Fruit fly (Drosophila melanogaster) whole organism, embryonic: ENCODE results near the gene CG7810.

Experiments used
- Atf6 ChIP-seq: fragments of 200-800 bp; sonication (Bioruptor generic); IDR thresholded peaks from 2 replicates; pipeline ENCODE4 v1.3.6; 2022; ENCODE audit warnings: missing biosample characterization, missing genetic modification characterization
- Blimp-1 ChIP-seq: fragments of 200-800 bp; sonication (Bioruptor generic); optimal IDR thresholded peaks from 3 replicates; lab custom pipeline; 2018; ENCODE audit warnings: missing biosample characterization, missing genetic modification characterization, mild to moderate bottlenecking, moderate library complexity, missing genetic modification reagents
- CG10321 ChIP-seq: fragments of 200-800 bp; sonication (Bioruptor generic); IDR thresholded peaks from 2 replicates; pipeline ENCODE4 v1.3.6; 2022; ENCODE audit warnings: missing biosample characterization, missing genetic modification characterization
- CG10959 ChIP-seq: fragments of 200-800 bp; sonication (Bioruptor generic); IDR thresholded peaks from 2 replicates; pipeline ENCODE4 v1.3.6; 2022; ENCODE audit warnings: missing biosample characterization, missing genetic modification characterization
- CG11504 ChIP-seq: fragments of 200-800 bp; sonication (Bioruptor generic); optimal IDR thresholded peaks from 3 replicates; lab custom pipeline; 2019; ENCODE audit warnings: missing biosample characterization, mild to moderate bottlenecking, missing genetic modification characterization, moderate library complexity
- CG15514 ChIP-seq: fragments of 200-800 bp; sonication (Bioruptor generic); optimal IDR thresholded peaks from 3 replicates; lab custom pipeline; 2017; ENCODE audit warnings: missing biosample characterization, missing genetic modification characterization, mild to moderate bottlenecking, moderate library complexity, missing genetic modification reagents
- CG1603 ChIP-seq: fragments of 200-800 bp; sonication (Bioruptor generic); optimal IDR thresholded peaks from 2 replicates; lab custom pipeline; 2019; ENCODE audit warnings: missing biosample characterization, mild to moderate bottlenecking, missing genetic modification characterization, moderate library complexity
- CG17385 ChIP-seq: fragments of 200-800 bp; sonication (Bioruptor generic); optimal IDR thresholded peaks from 3 replicates; lab custom pipeline; 2018; ENCODE audit warnings: missing biosample characterization, mild to moderate bottlenecking, missing genetic modification characterization
- CG30020 ChIP-seq: fragments of 200-800 bp; optimal IDR thresholded peaks from 2 replicates; lab custom pipeline; 2019; ENCODE audit warnings: missing biosample characterization, mild to moderate bottlenecking, missing genetic modification characterization, moderate library complexity
- CG31441 ChIP-seq: fragments of 200-800 bp; sonication (Bioruptor generic); IDR thresholded peaks from 2 replicates; pipeline ENCODE4 v1.3.6; 2022; ENCODE audit warnings: missing biosample characterization, missing genetic modification characterization
- CG3163 ChIP-seq: fragments of 200-800 bp; sonication (Bioruptor generic); optimal IDR thresholded peaks from 3 replicates; lab custom pipeline; 2016; ENCODE audit warnings: missing biosample characterization, missing genetic modification characterization
- CG34376 ChIP-seq: fragments of 200-800 bp; sonication (Bioruptor generic); optimal IDR thresholded peaks from 2 replicates; lab custom pipeline; 2018; ENCODE audit warnings: missing biosample characterization, mild to moderate bottlenecking, missing genetic modification characterization
- CG8478 ChIP-seq: fragments of >200 bp; optimal IDR thresholded peaks from 2 replicates; lab custom pipeline; 2018
- CG9727 ChIP-seq: fragments of 200-800 bp; sonication (Bioruptor generic); optimal IDR thresholded peaks from 3 replicates; lab custom pipeline; 2017; ENCODE audit warnings: missing biosample characterization, mild to moderate bottlenecking, missing genetic modification characterization
- Dfd ChIP-seq, 2 experiments: fragments of >200 bp; optimal IDR thresholded peaks; 2 replicates each; lab custom pipeline; 2017; ENCODE audit warnings: missing biosample characterization in 2 of 2, missing genetic modification characterization in 2 of 2
- ERR ChIP-seq: fragments of 200-800 bp; sonication (Bioruptor generic); optimal IDR thresholded peaks from 2 replicates; lab custom pipeline; 2016; ENCODE audit warnings: missing biosample characterization, missing genetic modification characterization
- Elba2 ChIP-seq: fragments of 200-800 bp; sonication (Bioruptor generic); optimal IDR thresholded peaks from 3 replicates; lab custom pipeline; 2016; ENCODE audit warnings: missing biosample characterization, missing genetic modification characterization
- Ets65A ChIP-seq: fragments of 200-800 bp; sonication (Bioruptor generic); peaks from one replicate; lab custom pipeline; 2016; ENCODE audit warnings: missing biosample characterization, missing genetic modification characterization
- Gug ChIP-seq: fragments of 200-800 bp; sonication (Bioruptor generic); IDR thresholded peaks from 4 replicates; pipeline ENCODE4 v1.3.6; 2022; ENCODE audit warnings: missing biosample characterization, missing genetic modification characterization
- HLHmδ ChIP-seq: fragments of 200-800 bp; sonication (Bioruptor generic); optimal IDR thresholded peaks from 2 replicates; lab custom pipeline; 2018; ENCODE audit warnings: missing biosample characterization, mild to moderate bottlenecking, missing genetic modification characterization, moderate library complexity
- Hr3 ChIP-seq: fragments of 200-800 bp; sonication (Bioruptor generic); optimal IDR thresholded peaks from 3 replicates; lab custom pipeline; 2016; ENCODE audit warnings: missing biosample characterization, missing genetic modification characterization
- MTF-1 ChIP-seq: fragments of 200-800 bp; sonication (Bioruptor generic); optimal IDR thresholded peaks from 2 replicates; lab custom pipeline; 2018; ENCODE audit warnings: missing biosample characterization, mild to moderate bottlenecking, missing genetic modification characterization, borderline replicate concordance
- NK7.1 ChIP-seq: fragments of 200-800 bp; sonication (Bioruptor generic); optimal IDR thresholded peaks from 3 replicates; lab custom pipeline; 2016; ENCODE audit warnings: missing biosample characterization, missing genetic modification characterization
- Nf-YB ChIP-seq: fragments of 200-800 bp; sonication (Bioruptor generic); optimal IDR thresholded peaks from 3 replicates; lab custom pipeline; 2019; ENCODE audit warnings: missing biosample characterization, mild to moderate bottlenecking, missing genetic modification characterization, moderate library complexity
- Side ChIP-seq: fragments of 200-800 bp; sonication (Bioruptor generic); optimal IDR thresholded peaks from 2 replicates; lab custom pipeline; 2016; ENCODE audit warnings: missing biosample characterization, missing genetic modification characterization
- Usf ChIP-seq: fragments of 200-800 bp; sonication (Bioruptor generic); optimal IDR thresholded peaks from 2 replicates; lab custom pipeline; 2017; ENCODE audit warnings: missing genotype, missing biosample characterization, missing genetic modification characterization
- ash1 ChIP-seq: fragments of 200-800 bp; sonication (Bioruptor generic); optimal IDR thresholded peaks from 2 replicates; lab custom pipeline; 2018; ENCODE audit warnings: missing biosample characterization, mild to moderate bottlenecking, missing genetic modification characterization
- bowl ChIP-seq: fragments of 200-800 bp; sonication (Bioruptor generic); IDR thresholded peaks from 2 replicates; pipeline ENCODE4 v1.3.6; 2022; ENCODE audit warnings: missing biosample characterization, missing genetic modification characterization
- caup ChIP-seq: fragments of 200-800 bp; sonication (Bioruptor generic); optimal IDR thresholded peaks from 3 replicates; lab custom pipeline; 2017; ENCODE audit warnings: missing biosample characterization, mild to moderate bottlenecking, missing genetic modification characterization, moderate library complexity; ENCODE audit not compliant: severe bottlenecking
- crc ChIP-seq: fragments of 200-800 bp; sonication (Bioruptor generic); optimal IDR thresholded peaks from 2 replicates; lab custom pipeline; 2016; ENCODE audit warnings: missing biosample characterization, missing genetic modification characterization
- cwo ChIP-seq: fragments of 200-800 bp; sonication (Bioruptor generic); optimal IDR thresholded peaks from 3 replicates; lab custom pipeline; 2017; ENCODE audit warnings: missing biosample characterization, missing genetic modification characterization, mild to moderate bottlenecking, moderate library complexity, missing genetic modification reagents
- dimm ChIP-seq: fragments of 200-800 bp; sonication (Bioruptor generic); IDR thresholded peaks from 2 replicates; pipeline ENCODE4 v1.3.6; 2022; ENCODE audit warnings: missing biosample characterization, missing genetic modification characterization
- en ChIP-seq: fragments of 200-800 bp; sonication (Bioruptor generic); optimal IDR thresholded peaks from 2 replicates; lab custom pipeline; 2016; ENCODE audit warnings: missing biosample characterization, missing genetic modification characterization
- fd64A ChIP-seq: fragments of 200-800 bp; sonication (Bioruptor generic); optimal IDR thresholded peaks from 3 replicates; lab custom pipeline; 2018; ENCODE audit warnings: missing biosample characterization, mild to moderate bottlenecking, missing genetic modification characterization
- gro ChIP-seq: fragments of 200-800 bp; sonication (Bioruptor generic); optimal IDR thresholded peaks from 2 replicates; lab custom pipeline; 2016; ENCODE audit warnings: missing biosample characterization, missing genetic modification characterization
- jing ChIP-seq: fragments of 200-800 bp; sonication (Bioruptor generic); optimal IDR thresholded peaks from 2 replicates; lab custom pipeline; 2018; ENCODE audit warnings: missing biosample characterization, mild to moderate bottlenecking, missing genetic modification characterization
- klu ChIP-seq: fragments of 200-800 bp; sonication (Bioruptor generic); IDR thresholded peaks from 2 replicates; pipeline ENCODE4 v1.3.6; 2022; ENCODE audit warnings: missing biosample characterization, missing genetic modification characterization
- kni ChIP-seq: fragments of 200-800 bp; sonication (Bioruptor generic); optimal IDR thresholded peaks from 3 replicates; lab custom pipeline; 2017; ENCODE audit warnings: mild to moderate bottlenecking, missing biosample characterization, missing genetic modification reagents, missing genetic modification characterization
- maf-S ChIP-seq: fragments of 200-800 bp; sonication (Bioruptor generic); optimal IDR thresholded peaks from 2 replicates; lab custom pipeline; 2016; ENCODE audit warnings: missing biosample characterization, missing genetic modification characterization
- mirr ChIP-seq: fragments of 200-800 bp; sonication (Bioruptor generic); optimal IDR thresholded peaks from 3 replicates; lab custom pipeline; 2018; ENCODE audit warnings: missing biosample characterization, mild to moderate bottlenecking, missing genetic modification characterization
- nmo ChIP-seq: fragments of 200-800 bp; sonication (Bioruptor generic); optimal IDR thresholded peaks from 2 replicates; lab custom pipeline; 2018; ENCODE audit warnings: missing biosample characterization, mild to moderate bottlenecking, missing genetic modification characterization, moderate library complexity
- peb ChIP-seq: fragments of 200-800 bp; sonication (Bioruptor generic); IDR thresholded peaks from 2 replicates; pipeline ENCODE4 v1.3.6; 2022; ENCODE audit warnings: missing biosample characterization, missing genetic modification characterization
- ranshi ChIP-seq: fragments of 200-800 bp; sonication (Bioruptor generic); IDR thresholded peaks from 2 replicates; pipeline ENCODE4 v1.3.6; 2022; ENCODE audit warnings: missing biosample characterization, missing genetic modification characterization
- schlank ChIP-seq: fragments of 200-800 bp; sonication (Bioruptor generic); optimal IDR thresholded peaks from 2 replicates; lab custom pipeline; 2018; ENCODE audit warnings: missing biosample characterization, mild to moderate bottlenecking, missing genetic modification characterization
- sim ChIP-seq: fragments of 200-800 bp; sonication (Bioruptor generic); IDR thresholded peaks from 2 replicates; pipeline ENCODE4 v1.3.6; 2022; ENCODE audit warnings: missing biosample characterization, missing genetic modification characterization
- stwl ChIP-seq: fragments of 200-800 bp; sonication (Bioruptor generic); optimal IDR thresholded peaks from 3 replicates; lab custom pipeline; 2018; ENCODE audit warnings: missing biosample characterization, mild to moderate bottlenecking, missing genetic modification characterization, moderate library complexity
- tap ChIP-seq: fragments of 200-800 bp; optimal IDR thresholded peaks from 3 replicates; lab custom pipeline; 2019; ENCODE audit warnings: missing biosample characterization, mild to moderate bottlenecking, missing genetic modification characterization, moderate library complexity
- tio ChIP-seq: fragments of 200-800 bp; sonication (Bioruptor generic); optimal IDR thresholded peaks from 2 replicates; lab custom pipeline; 2017; ENCODE audit warnings: missing biosample characterization, missing genetic modification characterization, inconsistent platforms
- toy ChIP-seq: fragments of 200-800 bp; sonication (Bioruptor generic); IDR thresholded peaks from 2 replicates; pipeline ENCODE4 v1.3.6; 2022; ENCODE audit warnings: missing biosample characterization, missing genetic modification characterization
- ttk ChIP-seq: fragments of 200-800 bp; sonication (Bioruptor generic); IDR thresholded peaks from 2 replicates; pipeline ENCODE4 v2.1.2; 2022; ENCODE audit warnings: missing biosample characterization, missing genetic modification characterization
- tup ChIP-seq: fragments of 200-800 bp; sonication (Bioruptor generic); optimal IDR thresholded peaks from 2 replicates; lab custom pipeline; 2016; ENCODE audit warnings: missing biosample characterization, mild to moderate bottlenecking, missing genetic modification characterization, moderate library complexity
- wdn ChIP-seq: fragments of 200-800 bp; sonication (Bioruptor generic); IDR thresholded peaks from 2 replicates; pipeline ENCODE4 v1.3.6; 2022; ENCODE audit warnings: missing biosample characterization, missing genetic modification characterization

Gene CG7810

dm6 chr2L:8276287-8276686, 34.7 kb downstream of the CG7810 start (continued):
- TF ChIP-seq Gug (GFP tag; lab: Robert Waterston, UW) (no peak), Atf6 (GFP tag; lab: Robert Waterston, UW) (no peak), CG30020 (tag; lab: Kevin White, UChicago) (no peak), ash1 (no peak), stwl (tag; lab: Kevin White, UChicago) (no peak), fd64A (no peak), nmo (GFP tag; lab: Kevin White, UChicago) (no peak), HLHmδ (GFP tag; lab: Kevin White, UChicago) (no peak), tap (tag; lab: Kevin White, UChicago) (no peak), wdn (GFP tag; lab: Robert Waterston, UW) (no peak), tup (GFP tag; lab: Kevin White, UChicago) (no peak), CG8478 (no peak), ERR (GFP tag; lab: Kevin White, UChicago) (no peak), NK7.1 (GFP tag; lab: Kevin White, UChicago) (no peak), sim (no peak), CG10959 (GFP tag; lab: Robert Waterston, UW) (0 out of 2 replicates have a peak, but pooled peaks have one; percentile 33), CG1603 (tag; lab: Kevin White, UChicago) (peak; percentile 37), Ets65A (GFP tag; lab: Kevin White, UChicago) (no peak), peb (GFP tag; lab: Robert Waterston, UW) (no peak), CG15514 (GFP tag; lab: Kevin White, UChicago) (no peak), Side (GFP tag; lab: Kevin White, UChicago) (no peak), en (GFP tag; lab: Kevin White, UChicago) (no peak), tio (GFP tag; lab: Kevin White, UChicago) (no peak), Usf (GFP tag; lab: Kevin White, UChicago) (no peak), cwo (GFP tag; lab: Kevin White, UChicago) (no peak), Hr3 (GFP tag; lab: Kevin White, UChicago) (no peak), Blimp-1 (GFP tag; lab: Kevin White, UChicago) (no peak), klu (GFP tag; lab: Robert Waterston, UW) (no peak), CG31441 (GFP tag; lab: Robert Waterston, UW) (no peak), Dfd (GFP tag; optimal IDR thresholded peaks at IDR 0.05; lab: Kevin White, UChicago) (no peak), ranshi (GFP tag; lab: Robert Waterston, UW) (no peak), ttk (GFP tag; lab: Robert Waterston, UW) (no peak), caup (GFP tag; lab: Kevin White, UChicago) (no peak), kni (GFP tag; lab: Kevin White, UChicago) (peak; percentile 72), schlank (no peak), dimm (GFP tag; lab: Robert Waterston, UW) (no peak), CG17385 (GFP tag; lab: Kevin White, UChicago) (no peak), jing (GFP tag; lab: Kevin White, UChicago) (no peak), CG11504 (tag; lab: Kevin White, UChicago) (no peak), gro (GFP tag; lab: Kevin White, UChicago) (no peak), toy (GFP tag; lab: Robert Waterston, UW) (no peak), mirr (GFP tag; lab: Kevin White, UChicago) (no peak), MTF-1 (GFP tag; lab: Kevin White, UChicago) (no peak), Elba2 (GFP tag; lab: Kevin White, UChicago) (peak; percentile 56), CG9727 (GFP tag; lab: Kevin White, UChicago) (peak; percentile 46), maf-S (GFP tag; lab: Kevin White, UChicago) (no peak), Nf-YB (peak; percentile 11), CG3163 (GFP tag; lab: Kevin White, UChicago) (no peak), crc (no peak), CG34376 (GFP tag; lab: Kevin White, UChicago) (no peak), bowl (GFP tag; lab: Robert Waterston, UW) (no peak), CG10321 (GFP tag; lab: Robert Waterston, UW) (no peak)
